Worm (Caenorhabditis elegans): ENCODE results near the gene T28A8.3.

Gene T28A8.3

ce11 chrIII:13464493-13465362, 41.1 kb upstream of the T28A8.3 start, which contains the start of gene kel-3 (continued):
- TF ChIP-seq peb-1 (tag; optimal IDR thresholded peaks at IDR 0.05) (no peak), ztf-1 (GFP tag; conservative IDR thresholded peaks at IDR 0.05) (0 out of 2 replicates have a peak, but pooled peaks have one; percentile 20)

DNA sequence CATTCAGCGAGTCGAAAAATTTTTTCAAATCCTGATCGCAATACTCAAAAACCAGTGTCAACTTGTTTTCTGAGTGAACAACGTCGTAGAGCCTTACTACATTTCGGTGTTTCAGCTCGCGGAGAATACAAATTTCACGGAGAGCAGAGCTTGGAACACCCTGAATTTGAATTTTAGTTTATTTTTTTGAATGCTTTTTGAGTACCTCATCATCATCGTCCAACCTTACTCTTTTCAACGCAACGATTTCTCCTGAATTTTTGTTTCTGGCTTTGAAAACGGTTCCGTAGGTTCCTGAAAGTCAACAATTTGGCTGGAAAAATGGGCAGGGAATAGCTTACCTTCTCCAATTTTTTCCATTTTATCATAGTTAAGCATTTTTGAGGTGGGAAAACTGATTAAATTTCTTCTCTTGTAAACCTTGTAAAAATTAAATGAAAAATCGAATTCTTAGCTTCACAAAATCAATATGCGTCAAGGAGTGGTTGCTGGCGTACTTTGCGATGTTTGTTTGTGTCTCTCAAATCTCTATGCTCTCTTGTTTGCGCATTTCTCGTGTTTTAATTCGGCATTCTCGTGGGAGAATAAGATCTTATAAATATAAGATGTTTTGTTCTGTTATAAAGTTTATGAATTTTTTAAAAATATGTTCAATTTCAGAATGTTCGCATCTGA, 39.8 kb upstream of the T28A8.3 start, which contains the start of gene cdk-5:
cdk-5 (minus strand) TSS at position 425 of the 675 bp plus-strand sequence.
- no peak for TF ChIP-seq nhr-237 (tag; optimal IDR thresholded peaks at IDR 0.05)
- TF ChIP-seq skn-1 (tag; optimal IDR thresholded peaks at IDR 0.05) = no peak
- TF ChIP-seq unc-39 (tag; optimal IDR thresholded peaks at IDR 0.05) = no peak
- TF ChIP-seq elt-3 (tag; optimal IDR thresholded peaks at IDR 0.05) = no peak
- TF ChIP-seq R02D3.7 (tag; optimal IDR thresholded peaks at IDR 0.05) = peak; percentile 60
- TF ChIP-seq elt-1 (tag; optimal IDR thresholded peaks at IDR 0.05) = no peak
- peak; percentile 20 for TF ChIP-seq snpc-4 (tag; optimal IDR thresholded peaks at IDR 0.05)
- TF ChIP-seq dmd-4 (tag; optimal IDR thresholded peaks at IDR 0.05) = no peak
- no peak for TF ChIP-seq zag-1 (tag; optimal IDR thresholded peaks at IDR 0.05)
- no peak for TF ChIP-seq ztf-11 (tag; optimal IDR thresholded peaks at IDR 0.05)
- peak; percentile 98 for TF ChIP-seq unc-55 (GFP tag; optimal IDR thresholded peaks at IDR 0.05)
- TF ChIP-seq unc-62 (GFP tag; optimal IDR thresholded peaks at IDR 0.05) = no peak
- TF ChIP-seq lsy-2 (tag; optimal IDR thresholded peaks at IDR 0.05) = peak; percentile 94 to 97
- TF ChIP-seq ama-1 (optimal IDR thresholded peaks at IDR 0.05) = peak; percentile 81
- peak in 1 of 2 experiments; percentile 32 for TF ChIP-seq mdl-1 (tag; optimal IDR thresholded peaks at IDR 0.05)
- TF ChIP-seq nhr-12 (tag; optimal IDR thresholded peaks at IDR 0.05) = no peak
- peak; percentile 88 for TF ChIP-seq F13H6.1 (tag; optimal IDR thresholded peaks at IDR 0.05)
- peak; percentile 74 for TF ChIP-seq fos-1 (tag; optimal IDR thresholded peaks at IDR 0.05)
- TF ChIP-seq nhr-23 (tag; optimal IDR thresholded peaks at IDR 0.05) = no peak
- TF ChIP-seq crh-2 (tag; optimal IDR thresholded peaks at IDR 0.05) = peak; percentile 98
- no peak for TF ChIP-seq ztf-1 (GFP tag; conservative IDR thresholded peaks at IDR 0.05)
- peak; percentile 86 for TF ChIP-seq egl-27 (tag; optimal IDR thresholded peaks at IDR 0.05)
- no peak for TF ChIP-seq mbf-1 (tag; optimal IDR thresholded peaks at IDR 0.05)
- TF ChIP-seq ZK546.5 (tag; optimal IDR thresholded peaks at IDR 0.05) = peak; percentile 83
- TF ChIP-seq nhr-6 (tag; optimal IDR thresholded peaks at IDR 0.05) = peak; percentile 90
- TF ChIP-seq lin-39 (tag; optimal IDR thresholded peaks at IDR 0.05) = no peak
- TF ChIP-seq ceh-82 (tag; optimal IDR thresholded peaks at IDR 0.05) = peak; percentile 42
- peak; percentile 22 for TF ChIP-seq ceh-16 (tag; optimal IDR thresholded peaks at IDR 0.05)
- peak; percentile 74 for TF ChIP-seq sem-4 (tag; optimal IDR thresholded peaks at IDR 0.05)
- no peak for TF ChIP-seq Y55F3AM.14 (GFP tag; optimal IDR thresholded peaks at IDR 0.05)
- TF ChIP-seq lin-13 (GFP tag; optimal IDR thresholded peaks at IDR 0.05) = peak; percentile 88
- TF ChIP-seq nhr-21 (tag; optimal IDR thresholded peaks at IDR 0.05) = peak; percentile 93
- TF ChIP-seq alr-1 (tag; optimal IDR thresholded peaks at IDR 0.05) = no peak
- TF ChIP-seq nhr-77 (tag; optimal IDR thresholded peaks at IDR 0.05) = no peak
- peak; percentile 65 for TF ChIP-seq nhr-10 (tag; optimal IDR thresholded peaks at IDR 0.05)
- TF ChIP-seq nhr-129 (tag; optimal IDR thresholded peaks at IDR 0.05) = peak; percentile 83
- peak; percentile 87 for TF ChIP-seq ztf-4 (tag; optimal IDR thresholded peaks at IDR 0.05)
- TF ChIP-seq aly-2 (tag; optimal IDR thresholded peaks at IDR 0.05) = peak; percentile 22
- peak; percentile 49 for TF ChIP-seq blmp-1 (tag; optimal IDR thresholded peaks at IDR 0.05; ENCODE audit: insufficient read depth)
- no peak for TF ChIP-seq nhr-11 (tag; optimal IDR thresholded peaks at IDR 0.05)
- TF ChIP-seq sma-9 (GFP tag; optimal IDR thresholded peaks at IDR 0.05) = peak; percentile 93
- TF ChIP-seq sma-9 (tag; optimal IDR thresholded peaks at IDR 0.05) = no peak
- peak; percentile 94 for TF ChIP-seq gmeb-1 (tag; optimal IDR thresholded peaks at IDR 0.05)
- no peak for TF ChIP-seq peb-1 (tag; optimal IDR thresholded peaks at IDR 0.05)
- peak; percentile 94 for TF ChIP-seq nhr-25 (tag; optimal IDR thresholded peaks at IDR 0.05)
- TF ChIP-seq sma-3 (GFP tag; optimal IDR thresholded peaks at IDR 0.05) = peak; percentile 87
- TF ChIP-seq lin-11 (tag; optimal IDR thresholded peaks at IDR 0.05) = peak; percentile 73
- peak; percentile 99 for TF ChIP-seq C34F6.9 (tag; optimal IDR thresholded peaks at IDR 0.05)
- TF ChIP-seq mab-5 (tag; optimal IDR thresholded peaks at IDR 0.05) = peak; percentile 89

Data from whole organism, L2 larva.